Worm (Caenorhabditis elegans): ENCODE measurements around the gene mcm-10.

The mcm-10 gene

ce11 chrIII:11343041-11343440 is 25.7 kb downstream of the mcm-10 start, which contains the start of the genes T28D6.6 and pen-2 (continued):
- peak; percentile 25 to 57 for TF ChIP-seq efl-1 (optimal IDR thresholded peaks at IDR 0.05)
- TF ChIP-seq efl-1 (GFP tag; optimal IDR thresholded peaks at IDR 0.05 in 1 of 2): peak; percentile 65 to 87

DNA sequence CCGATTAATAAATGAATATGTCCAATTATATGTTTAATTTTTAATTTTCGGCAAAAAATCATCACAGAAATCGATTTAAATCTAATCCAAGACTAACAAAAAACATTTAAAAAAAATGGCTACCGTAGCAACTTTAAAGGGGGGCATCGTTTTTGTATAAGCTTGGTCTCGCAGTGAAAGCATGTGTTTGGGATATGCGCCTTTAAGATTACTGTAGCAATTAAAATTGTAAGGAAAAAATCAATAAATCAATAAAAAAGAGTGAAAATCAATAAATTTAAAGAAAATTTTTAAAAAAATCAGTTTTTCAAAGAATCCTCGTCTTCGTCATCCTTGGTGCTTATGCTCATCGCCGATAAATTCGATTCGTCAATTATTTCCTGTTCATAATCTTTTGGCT is 26.8 kb downstream of the mcm-10 start:
- TF ChIP-seq skn-1 (tag; optimal IDR thresholded peaks at IDR 0.05): no peak
- no peak for TF ChIP-seq elt-3 (tag; optimal IDR thresholded peaks at IDR 0.05)
- TF ChIP-seq nhr-237 (tag; optimal IDR thresholded peaks at IDR 0.05): no peak
- no peak for TF ChIP-seq mdl-1 (tag; optimal IDR thresholded peaks at IDR 0.05)
- no peak for TF ChIP-seq jun-1 (tag; optimal IDR thresholded peaks at IDR 0.05)
- no peak for TF ChIP-seq aly-2 (tag; optimal IDR thresholded peaks at IDR 0.05)
- no peak for TF ChIP-seq lin-35 (GFP tag; optimal IDR thresholded peaks at IDR 0.05)
- no peak for TF ChIP-seq unc-62 (GFP tag; optimal IDR thresholded peaks at IDR 0.05)
- no peak for TF ChIP-seq mab-9 (GFP tag; IDR thresholded peaks at IDR 0.05)
- TF ChIP-seq fkh-8 (tag; optimal IDR thresholded peaks at IDR 0.05): no peak
- TF ChIP-seq sptf-1 (tag; optimal IDR thresholded peaks at IDR 0.05): no peak
- no peak for TF ChIP-seq unc-98 (GFP tag; IDR thresholded peaks at IDR 0.05)
- TF ChIP-seq lir-3 (tag; optimal IDR thresholded peaks at IDR 0.05; ENCODE audit: poor library complexity): no peak

- TF ChIP-seq unc-130 (tag; optimal IDR thresholded peaks at IDR 0.05) (no peak), nhr-90 (tag; optimal IDR thresholded peaks at IDR 0.05; ENCODE audit: poor library complexity) (no peak), hpl-2 (GFP tag; optimal IDR thresholded peaks at IDR 0.05) (no peak), ceh-90 (tag; optimal IDR thresholded peaks at IDR 0.05) (no peak), nhr-20 (tag; optimal IDR thresholded peaks at IDR 0.05) (no peak), lin-15B (tag; optimal IDR thresholded peaks at IDR 0.05) (no peak), aha-1 (tag; optimal IDR thresholded peaks at IDR 0.05) (no peak), ceh-63 (GFP tag; optimal IDR thresholded peaks at IDR 0.05) (no peak), sup-37 (GFP tag; optimal IDR thresholded peaks at IDR 0.05) (no peak)
Observed at ce11 chrIII:11346383-11346782, 29.0 kb downstream of the mcm-10 start, which contains the start of gene T28D6.7. T28D6.7 (minus strand) TSS chrIII:11346483.

ce11 chrIII:11350107-11350826 is 32.9 kb downstream of the mcm-10 start:
- no peak for TF ChIP-seq nhr-77 (tag; optimal IDR thresholded peaks at IDR 0.05)
- TF ChIP-seq efl-1 (optimal IDR thresholded peaks at IDR 0.05): no peak
- peak in 1 of 2 experiments; percentile 48 for TF ChIP-seq efl-1 (GFP tag; optimal IDR thresholded peaks at IDR 0.05 in 1 of 2)

ce11 chrIII:11352840-11353239 is 35.5 kb downstream of the mcm-10 start:
- TF ChIP-seq nhr-85 (tag) (no peak), zip-4 (GFP tag; optimal IDR thresholded peaks at IDR 0.05) (no peak), nhr-90 (tag; optimal IDR thresholded peaks at IDR 0.05; ENCODE audit: poor library complexity) (peak; percentile 31), lin-13 (GFP tag; optimal IDR thresholded peaks at IDR 0.05) (peak; percentile 41), lin-15B (tag; optimal IDR thresholded peaks at IDR 0.05) (no peak), efl-1 (optimal IDR thresholded peaks at IDR 0.05) (peak in 1 of 2 experiments; percentile 13), efl-1 (GFP tag; optimal IDR thresholded peaks at IDR 0.05 in 1 of 2) (peak; percentile 16 to 84), skn-1 (tag; optimal IDR thresholded peaks at IDR 0.05) (no peak), nhr-20 (tag; optimal IDR thresholded peaks at IDR 0.05) (peak; percentile 34), lsy-2 (tag; optimal IDR thresholded peaks at IDR 0.05) (peak; percentile 14 to 42), mep-1 (tag; optimal IDR thresholded peaks at IDR 0.05) (peak; percentile 26), lin-35 (GFP tag; optimal IDR thresholded peaks at IDR 0.05) (peak in 1 of 2 experiments; percentile 67), jun-1 (tag; optimal IDR thresholded peaks at IDR 0.05) (no peak), pag-3 (tag; optimal IDR thresholded peaks at IDR 0.05; ENCODE audit: borderline replicate concordance, insufficient read depth) (no peak), C16A3.4 (tag; optimal IDR thresholded peaks at IDR 0.05) (peak; percentile 41), alr-1 (tag; optimal IDR thresholded peaks at IDR 0.05; ENCODE audit: borderline replicate concordance) (no peak), nhr-47 (tag; optimal IDR thresholded peaks at IDR 0.05) (peak; percentile 37), nhr-71 (tag; optimal IDR thresholded peaks at IDR 0.05) (peak; percentile 59), elt-3 (tag; optimal IDR thresholded peaks at IDR 0.05) (peak in 1 of 6 experiments; percentile 15), mab-9 (GFP tag; IDR thresholded peaks at IDR 0.05) (no peak), ceh-88 (GFP tag; IDR thresholded peaks at IDR 0.05) (no peak), xbp-1 (tag; optimal IDR thresholded peaks at IDR 0.05) (peak; percentile 5), unc-98 (GFP tag; IDR thresholded peaks at IDR 0.05) (no peak), grh-1 (GFP tag; IDR thresholded peaks at IDR 0.05) (no peak), lin-39 (tag; optimal IDR thresholded peaks at IDR 0.05) (no peak), egl-27 (tag; optimal IDR thresholded peaks at IDR 0.05) (no peak), snpc-4 (tag; optimal IDR thresholded peaks at IDR 0.05) (no peak), rnt-1 (tag; optimal IDR thresholded peaks at IDR 0.05) (peak; percentile 72)

All from whole organism, L1 larva.